Fruit fly (Drosophila melanogaster) whole organism, adult: ENCODE measurements around the gene Xpac.

Experiments used
- CG11617 ChIP-seq: fragments of 200-800 bp; sonication (Bioruptor generic); optimal IDR thresholded peaks from 2 replicates; lab custom pipeline; 2017; ENCODE audit warnings: mild to moderate bottlenecking, missing biosample characterization, missing genetic modification reagents, missing genetic modification characterization
- CG12768 ChIP-seq: fragments of 200-800 bp; sonication (Bioruptor generic); optimal IDR thresholded peaks from 2 replicates; lab custom pipeline; 2017; ENCODE audit warnings: missing biosample characterization, missing genetic modification characterization, mild to moderate bottlenecking, moderate library complexity, missing genetic modification reagents
- CG14711 ChIP-seq: fragments of 200-800 bp; sonication (Bioruptor generic); optimal IDR thresholded peaks from 2 replicates; lab custom pipeline; 2018; ENCODE audit warnings: missing biosample characterization, mild to moderate bottlenecking, missing genetic modification characterization, moderate library complexity
- CG1620 ChIP-seq: fragments of 200-800 bp; sonication (Bioruptor generic); optimal IDR thresholded peaks from 2 replicates; lab custom pipeline; 2016; ENCODE audit warnings: missing biosample characterization, missing genetic modification characterization
- CG33017 ChIP-seq: fragments of 200-800 bp; sonication (Bioruptor generic); optimal IDR thresholded peaks from 2 replicates; lab custom pipeline; 2018; ENCODE audit warnings: missing biosample characterization, mild to moderate bottlenecking, missing genetic modification characterization, moderate library complexity
- CG5204 ChIP-seq: fragments of 200-800 bp; sonication (Bioruptor generic); optimal IDR thresholded peaks from 2 replicates; lab custom pipeline; 2016; ENCODE audit warnings: missing biosample characterization, missing genetic modification characterization
- CG7045 ChIP-seq: fragments of 200-800 bp; sonication (Bioruptor generic); optimal IDR thresholded peaks from 2 replicates; lab custom pipeline; 2017; ENCODE audit warnings: missing biosample characterization, mild to moderate bottlenecking, missing genetic modification characterization
- CG7101 ChIP-seq: fragments of 200-800 bp; sonication (Bioruptor generic); optimal IDR thresholded peaks from 2 replicates; lab custom pipeline; 2018; ENCODE audit warnings: missing biosample characterization, mild to moderate bottlenecking, missing genetic modification characterization, moderate library complexity
- Clk ChIP-seq: fragments of 200-800 bp; sonication (Bioruptor generic); optimal IDR thresholded peaks from 2 replicates; lab custom pipeline; 2017; ENCODE audit warnings: missing biosample characterization, missing genetic modification characterization
- Crg-1 ChIP-seq: fragments of 200-800 bp; sonication (Bioruptor generic); optimal IDR thresholded peaks from 2 replicates; lab custom pipeline; 2016; ENCODE audit warnings: missing biosample characterization, missing genetic modification characterization
- Hr96 ChIP-seq: fragments of 200-800 bp; sonication (Bioruptor generic); optimal IDR thresholded peaks from 2 replicates; lab custom pipeline; 2016; ENCODE audit warnings: missing biosample characterization, missing genetic modification characterization
- Mnt ChIP-seq: fragments of 200-800 bp; sonication (Bioruptor generic); optimal IDR thresholded peaks from 2 replicates; lab custom pipeline; 2016; ENCODE audit warnings: missing biosample characterization, mild to moderate bottlenecking, missing genetic modification characterization
- bab1 ChIP-seq: fragments of 200-800 bp; sonication (Bioruptor generic); optimal IDR thresholded peaks from 3 replicates; lab custom pipeline; 2019; ENCODE audit warnings: missing biosample characterization, mild to moderate bottlenecking, missing genetic modification characterization, moderate library complexity
- cic ChIP-seq: fragments of 200-800 bp; sonication (Bioruptor generic); optimal IDR thresholded peaks from 2 replicates; lab custom pipeline; 2017; ENCODE audit warnings: missing biosample characterization, mild to moderate bottlenecking, missing genetic modification characterization, moderate library complexity
- cnc ChIP-seq, 2 experiments: fragments of >200 bp; optimal IDR thresholded peaks; 2 replicates each; lab custom pipeline; 2017
- kay ChIP-seq: fragments of 200-800 bp; sonication (Bioruptor generic); peaks from one replicate; lab custom pipeline; 2016; ENCODE audit warnings: missing biosample characterization, missing genetic modification characterization, borderline replicate concordance
- ovo ChIP-seq: fragments of 200-800 bp; sonication (Bioruptor generic); optimal IDR thresholded peaks from 2 replicates; lab custom pipeline; 2016; ENCODE audit warnings: missing biosample characterization, missing genetic modification characterization
- pad ChIP-seq: fragments of 200-800 bp; sonication (Bioruptor generic); optimal IDR thresholded peaks from 3 replicates; lab custom pipeline; 2017; ENCODE audit warnings: missing biosample characterization, missing genetic modification characterization, mild to moderate bottlenecking, moderate library complexity, missing genetic modification reagents
- tj ChIP-seq: fragments of 200-800 bp; sonication (Bioruptor generic); optimal IDR thresholded peaks from 3 replicates; lab custom pipeline; 2017; ENCODE audit warnings: missing biosample characterization, mild to moderate bottlenecking, missing genetic modification characterization, moderate library complexity
- toe ChIP-seq: fragments of 200-800 bp; sonication (Bioruptor generic); optimal IDR thresholded peaks from 2 replicates; lab custom pipeline; 2016; ENCODE audit warnings: missing biosample characterization, missing genetic modification characterization

Gene Xpac

dm6 chrX:4104132-4104531 lies at the start of gene Xpac, which contains the start of gene brn:
Gene Xpac, minus strand, starts transcription at chrX:4104197.
Gene brn, plus strand, starts transcription at chrX:4104342.
- TF ChIP-seq Hr96 (GFP tag; lab: Kevin White, UChicago) (no peak), bab1 (GFP tag; lab: Kevin White, UChicago) (peak; percentile 44)

dm6 chrX:4150989-4151388 lies 47.0 kb upstream of the Xpac start:
- TF ChIP-seq bab1 (GFP tag; lab: Kevin White, UChicago) (peak; percentile 46), tj (GFP tag; lab: Kevin White, UChicago) (peak; percentile 25), cnc (optimal IDR thresholded peaks at IDR 0.05; lab: Kevin White, UChicago) (no peak)

- no peak for TF ChIP-seq CG5204 (GFP tag; lab: Kevin White, UChicago)
- TF ChIP-seq CG33017 (tag; lab: Kevin White, UChicago), result no peak
- no peak for TF ChIP-seq Hr96 (GFP tag; lab: Kevin White, UChicago)
- TF ChIP-seq ovo, result no peak
- TF ChIP-seq Clk (GFP tag; lab: Kevin White, UChicago), result no peak
- no peak for TF ChIP-seq CG12768 (GFP tag; lab: Kevin White, UChicago)
- TF ChIP-seq kay (GFP tag; lab: Kevin White, UChicago), result no peak
- TF ChIP-seq CG11617 (GFP tag; lab: Kevin White, UChicago), result no peak
- TF ChIP-seq cic (GFP tag; lab: Kevin White, UChicago), result no peak
- no peak for TF ChIP-seq CG7045
- TF ChIP-seq toe (GFP tag; lab: Kevin White, UChicago), result no peak
- TF ChIP-seq cnc (optimal IDR thresholded peaks at IDR 0.05; lab: Kevin White, UChicago), result no peak
- no peak for TF ChIP-seq CG14711 (tag; lab: Kevin White, UChicago)
- no peak for TF ChIP-seq Crg-1 (GFP tag; lab: Kevin White, UChicago)
- no peak for TF ChIP-seq Mnt (GFP tag; lab: Kevin White, UChicago)
- TF ChIP-seq tj (GFP tag; lab: Kevin White, UChicago), result no peak
Measured at dm6 chrX:4139043-4139442, 35.0 kb upstream of the Xpac start.

- no peak for TF ChIP-seq Mnt (GFP tag; lab: Kevin White, UChicago)
- no peak for TF ChIP-seq tj (GFP tag; lab: Kevin White, UChicago)
- TF ChIP-seq bab1 (GFP tag; lab: Kevin White, UChicago), result no peak
- TF ChIP-seq cnc (optimal IDR thresholded peaks at IDR 0.05; lab: Kevin White, UChicago), result no peak
- TF ChIP-seq CG7101 (tag; lab: Kevin White, UChicago), result no peak
- no peak for TF ChIP-seq cic (GFP tag; lab: Kevin White, UChicago)
- TF ChIP-seq CG33017 (tag; lab: Kevin White, UChicago), result no peak
- no peak for TF ChIP-seq Crg-1 (GFP tag; lab: Kevin White, UChicago)
- no peak for TF ChIP-seq CG1620
- TF ChIP-seq CG14711 (tag; lab: Kevin White, UChicago), result no peak
- TF ChIP-seq CG11617 (GFP tag; lab: Kevin White, UChicago), result no peak
- TF ChIP-seq CG5204 (GFP tag; lab: Kevin White, UChicago), result no peak
- TF ChIP-seq kay (GFP tag; lab: Kevin White, UChicago), result no peak
- no peak for TF ChIP-seq ovo
- no peak for TF ChIP-seq toe (GFP tag; lab: Kevin White, UChicago)
- TF ChIP-seq CG12768 (GFP tag; lab: Kevin White, UChicago), result no peak
- TF ChIP-seq pad (GFP tag; lab: Kevin White, UChicago), result no peak
- TF ChIP-seq CG7045, result no peak
Measured at dm6 chrX:4131049-4131629, 27.1 kb upstream of the Xpac start, which contains the start of gene GlcAT-I. Gene GlcAT-I, plus strand, starts transcription at chrX:4131211.

dm6 chrX:4119582-4119981 lies 15.6 kb upstream of the Xpac start:
- no peak for TF ChIP-seq toe (GFP tag; lab: Kevin White, UChicago)
- peak; percentile 88 for TF ChIP-seq ovo
- no peak for TF ChIP-seq cnc (optimal IDR thresholded peaks at IDR 0.05; lab: Kevin White, UChicago)
- no peak for TF ChIP-seq CG7101 (tag; lab: Kevin White, UChicago)
- no peak for TF ChIP-seq CG11617 (GFP tag; lab: Kevin White, UChicago)
- TF ChIP-seq pad (GFP tag; lab: Kevin White, UChicago), result peak; percentile 87

dm6 chrX:4116834-4117736 lies 13.1 kb upstream of the Xpac start, which contains the start of the genes tyf and Tip60:
Gene tyf, plus strand, starts transcription at chrX:4117020.
Gene Tip60, minus strand, starts transcription at chrX:4117487.
- TF ChIP-seq CG33017 (tag; lab: Kevin White, UChicago), result no peak
- peak; percentile 58 for TF ChIP-seq Crg-1 (GFP tag; lab: Kevin White, UChicago)
- TF ChIP-seq CG11617 (GFP tag; lab: Kevin White, UChicago), result peak; percentile 3
- no peak for TF ChIP-seq Hr96 (GFP tag; lab: Kevin White, UChicago)
- TF ChIP-seq bab1 (GFP tag; lab: Kevin White, UChicago), result peak; percentile 61
- no peak for TF ChIP-seq CG7045
- TF ChIP-seq CG7101 (tag; lab: Kevin White, UChicago), result peak; percentile 38
- TF ChIP-seq CG12768 (GFP tag; lab: Kevin White, UChicago), result no peak
- peak; percentile 78 to 89 for TF ChIP-seq cnc (optimal IDR thresholded peaks at IDR 0.05; lab: Kevin White, UChicago)
- peak; percentile 59 for TF ChIP-seq CG1620
- peak; percentile 74 for TF ChIP-seq CG14711 (tag; lab: Kevin White, UChicago)
- no peak for TF ChIP-seq toe (GFP tag; lab: Kevin White, UChicago)
- TF ChIP-seq CG5204 (GFP tag; lab: Kevin White, UChicago), result no peak
- TF ChIP-seq ovo, result no peak
- TF ChIP-seq tj (GFP tag; lab: Kevin White, UChicago), result peak; percentile 63
- peak; percentile 39 for TF ChIP-seq pad (GFP tag; lab: Kevin White, UChicago)
- TF ChIP-seq Mnt (GFP tag; lab: Kevin White, UChicago), result peak; percentile 69
- no peak for TF ChIP-seq cic (GFP tag; lab: Kevin White, UChicago)
- no peak for TF ChIP-seq kay (GFP tag; lab: Kevin White, UChicago)
